Fruit fly (Drosophila melanogaster): Measurements from ENCODE around the gene Fas3.

dm6 chr2L:18319577-18320316 lies at the start of gene Fas3:
- TF ChIP-seq CG8478 (optimal IDR thresholded peaks at IDR 0.05) (no peak), CTCF (optimal IDR thresholded peaks at IDR 0.05) (no peak)
